Worm (Caenorhabditis elegans): Measurements from ENCODE around the gene T22F3.8.

ce11 chrV:3632249-3633030 is 27.2 kb upstream of the T22F3.8 start:
- TF ChIP-seq mdl-1 (tag; optimal IDR thresholded peaks at IDR 0.05) (no peak), tbx-2 (tag; optimal IDR thresholded peaks at IDR 0.05) (no peak), unc-39 (tag; optimal IDR thresholded peaks at IDR 0.05) (no peak), fkh-10 (GFP tag; optimal IDR thresholded peaks at IDR 0.05) (no peak), snpc-4 (tag; optimal IDR thresholded peaks at IDR 0.05) (no peak), ztf-4 (tag; optimal IDR thresholded peaks at IDR 0.05) (no peak), nhr-11 (tag; optimal IDR thresholded peaks at IDR 0.05) (no peak), R02D3.7 (tag; optimal IDR thresholded peaks at IDR 0.05) (no peak), nfya-1 (tag; optimal IDR thresholded peaks at IDR 0.05; ENCODE audit: insufficient read depth) (peak; percentile 54), elt-3 (tag; optimal IDR thresholded peaks at IDR 0.05) (no peak), lin-15B (tag; optimal IDR thresholded peaks at IDR 0.05) (no peak), egl-27 (tag; optimal IDR thresholded peaks at IDR 0.05) (no peak), elt-2 (tag; optimal IDR thresholded peaks at IDR 0.05) (peak; percentile 94)

Data from whole organism, L3 larva.